Worm (Caenorhabditis elegans): ENCODE measurements around the gene trr-1.

trr-1 gene

ce11 chrII:11629957-11630356 lies 45.8 kb downstream of the trr-1 start:
- no peak for TF ChIP-seq lin-11 (tag; optimal IDR thresholded peaks at IDR 0.05)
- no peak for TF ChIP-seq ceh-19 (GFP tag; optimal IDR thresholded peaks at IDR 0.05)
- no peak for TF ChIP-seq ceh-48 (tag; optimal IDR thresholded peaks at IDR 0.05)
- no peak for TF ChIP-seq pha-2 (tag; optimal IDR thresholded peaks at IDR 0.05)
- no peak for TF ChIP-seq odd-2 (tag; optimal IDR thresholded peaks at IDR 0.05)
- no peak for TF ChIP-seq syd-9 (tag; optimal IDR thresholded peaks at IDR 0.05)
- TF ChIP-seq sox-4 (tag; optimal IDR thresholded peaks at IDR 0.05): no peak
- no peak for TF ChIP-seq tbx-2 (tag; optimal IDR thresholded peaks at IDR 0.05)
- TF ChIP-seq ceh-9 (tag; optimal IDR thresholded peaks at IDR 0.05): no peak
- TF ChIP-seq nhr-232 (tag; optimal IDR thresholded peaks at IDR 0.05): no peak
- no peak for TF ChIP-seq ets-4 (tag; optimal IDR thresholded peaks at IDR 0.05)
- no peak for TF ChIP-seq sdc-2 (tag; optimal IDR thresholded peaks at IDR 0.05)
- no peak for TF ChIP-seq dve-1 (tag; optimal IDR thresholded peaks at IDR 0.05)
- no peak for TF ChIP-seq ceh-30 (tag; optimal IDR thresholded peaks at IDR 0.05)
- TF ChIP-seq hlh-8 (tag; optimal IDR thresholded peaks at IDR 0.05): no peak
- no peak for TF ChIP-seq K09A11.1 (tag; optimal IDR thresholded peaks at IDR 0.05; ENCODE audit: insufficient read depth)
- TF ChIP-seq pax-1 (tag; optimal IDR thresholded peaks at IDR 0.05): no peak
- no peak for TF ChIP-seq hlh-13 (GFP tag; optimal IDR thresholded peaks at IDR 0.05)
- TF ChIP-seq nhr-11 (tag; optimal IDR thresholded peaks at IDR 0.05): no peak

DNA sequence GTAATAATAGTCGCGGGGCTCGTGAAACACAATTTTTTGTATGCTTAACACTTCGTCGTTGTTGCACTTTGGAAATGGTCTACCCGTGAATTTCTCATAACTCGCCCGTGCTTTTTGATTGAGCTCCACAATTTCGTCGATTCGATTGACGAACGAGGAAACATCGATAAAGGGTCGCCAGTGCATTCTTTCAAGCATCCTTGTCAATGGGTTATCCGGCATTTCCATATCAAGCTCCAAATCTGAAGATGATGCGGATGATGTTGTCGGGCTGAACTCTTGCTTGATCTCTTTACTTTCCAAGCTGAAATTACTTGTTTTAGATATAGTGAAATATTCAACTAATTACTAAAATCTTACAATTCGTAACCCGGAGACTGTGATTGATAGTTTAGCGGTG lies 47.8 kb downstream of the trr-1 start:
- TF ChIP-seq nfya-1 (tag; optimal IDR thresholded peaks at IDR 0.05) (no peak), hlh-15 (tag; optimal IDR thresholded peaks at IDR 0.05) (no peak), ceh-30 (tag; optimal IDR thresholded peaks at IDR 0.05) (no peak), gmeb-2 (tag; optimal IDR thresholded peaks at IDR 0.05) (no peak), pha-4 (tag; optimal IDR thresholded peaks at IDR 0.05) (no peak), ceh-9 (tag; optimal IDR thresholded peaks at IDR 0.05) (no peak), hlh-6 (tag; optimal IDR thresholded peaks at IDR 0.05) (no peak), zip-5 (tag; optimal IDR thresholded peaks at IDR 0.05) (no peak), ceh-48 (tag; optimal IDR thresholded peaks at IDR 0.05) (no peak), K09A11.1 (tag; optimal IDR thresholded peaks at IDR 0.05; ENCODE audit: insufficient read depth) (no peak), ceh-45 (GFP tag; IDR thresholded peaks at IDR 0.05) (no peak), nhr-232 (tag; optimal IDR thresholded peaks at IDR 0.05) (no peak), ztf-16 (tag; optimal IDR thresholded peaks at IDR 0.05) (no peak), F13H6.1 (tag; optimal IDR thresholded peaks at IDR 0.05) (no peak), pros-1 (tag; optimal IDR thresholded peaks at IDR 0.05) (no peak), hlh-8 (tag; optimal IDR thresholded peaks at IDR 0.05) (no peak), elt-2 (tag; optimal IDR thresholded peaks at IDR 0.05) (no peak)

ce11 chrII:11622605-11623004 lies 53.1 kb downstream of the trr-1 start:
- TF ChIP-seq fkh-10 (GFP tag; optimal IDR thresholded peaks at IDR 0.05) (no peak), ceh-45 (GFP tag; IDR thresholded peaks at IDR 0.05) (no peak), elt-4 (tag; optimal IDR thresholded peaks at IDR 0.05) (no peak), unc-55 (GFP tag; optimal IDR thresholded peaks at IDR 0.05) (no peak), ceh-19 (GFP tag; optimal IDR thresholded peaks at IDR 0.05) (no peak), C08G9.2 (tag; optimal IDR thresholded peaks at IDR 0.05) (no peak), ceh-6 (GFP tag; optimal IDR thresholded peaks at IDR 0.05) (no peak), ref-2 (tag; optimal IDR thresholded peaks at IDR 0.05) (no peak), pha-4 (tag; optimal IDR thresholded peaks at IDR 0.05) (no peak)

DNA sequence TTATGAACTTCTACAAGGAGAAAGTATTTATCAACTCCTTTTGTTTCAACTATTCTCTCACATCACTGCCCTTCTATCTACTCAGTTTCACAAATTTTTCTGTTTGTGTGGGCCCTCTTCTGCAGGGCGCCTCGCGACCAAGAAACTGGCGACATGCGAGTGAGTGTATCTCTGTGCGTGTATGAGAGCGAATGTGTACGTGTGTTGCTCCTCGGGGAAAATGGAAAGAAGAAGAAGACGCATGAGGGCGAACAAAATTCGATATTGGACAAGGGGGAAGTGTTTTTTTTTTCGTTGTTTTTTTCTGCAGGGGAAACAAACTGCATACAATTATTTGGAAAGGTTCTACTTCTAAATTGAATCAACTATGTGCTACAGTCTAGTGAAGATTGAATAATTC lies 54.2 kb downstream of the trr-1 start:
- TF ChIP-seq fkh-6 (tag; optimal IDR thresholded peaks at IDR 0.05): no peak
- TF ChIP-seq elt-4 (tag; optimal IDR thresholded peaks at IDR 0.05): no peak
- TF ChIP-seq syd-9 (tag; optimal IDR thresholded peaks at IDR 0.05): no peak
- TF ChIP-seq sox-2 (GFP tag; IDR thresholded peaks at IDR 0.05): no peak
- TF ChIP-seq madf-2 (tag; optimal IDR thresholded peaks at IDR 0.05): no peak
- no peak for TF ChIP-seq ceh-30 (tag; optimal IDR thresholded peaks at IDR 0.05)

All from whole organism, late embryonic.